Worm (Caenorhabditis elegans) whole organism, L3 larva: ENCODE results near the gene F47C12.8.
A peak's percentile ranks its signal among the peaks of the same experiment; 100 is the strongest.

Experiments
- R02D3.7 ChIP-seq: fragments of 150-350 bp; optimal IDR thresholded peaks from 2 replicates; lab custom pipeline; 2014; ENCODE audit warnings: missing biosample characterization, missing genetic modification characterization
- ZK546.5 ChIP-seq: sonication (generic microtip); optimal IDR thresholded peaks from 2 replicates; lab custom pipeline; 2017; ENCODE audit warnings: missing biosample characterization, missing genetic modification characterization
- aly-2 ChIP-seq: fragments of 150-350 bp; optimal IDR thresholded peaks from 2 replicates; lab custom pipeline; 2014; ENCODE audit warnings: missing biosample characterization, missing genetic modification characterization
- ama-1 ChIP-seq: fragments of 150-350 bp; optimal IDR thresholded peaks from 2 replicates; lab custom pipeline; 2018
- ceh-16 ChIP-seq: sonication (generic microtip); optimal IDR thresholded peaks from 2 replicates; lab custom pipeline; 2017; ENCODE audit warnings: missing biosample characterization, missing genetic modification characterization
- ceh-28 ChIP-seq: fragments of 150-350 bp; optimal IDR thresholded peaks from 2 replicates; lab custom pipeline; 2014; ENCODE audit warnings: missing biosample characterization, missing genetic modification reagents, missing genetic modification characterization
- ceh-9 ChIP-seq: sonication (generic microtip); optimal IDR thresholded peaks from 2 replicates; lab custom pipeline; 2018; ENCODE audit warnings: missing biosample characterization, missing genetic modification characterization
- daf-12 ChIP-seq: fragments of 150-350 bp; optimal IDR thresholded peaks from 2 replicates; lab custom pipeline; 2014; ENCODE audit warnings: missing biosample characterization, missing genetic modification reagents, missing genetic modification characterization
- egl-5 ChIP-seq: fragments of 150-350 bp; optimal IDR thresholded peaks from 2 replicates; lab custom pipeline; 2017; ENCODE audit warnings: missing biosample characterization, missing genetic modification reagents, missing genetic modification characterization, inconsistent platforms
- elt-1 ChIP-seq: fragments of 150-350 bp; optimal IDR thresholded peaks from 2 replicates; lab custom pipeline; 2014; ENCODE audit warnings: missing biosample characterization, missing genetic modification characterization
- elt-2 ChIP-seq: sonication (generic microtip); optimal IDR thresholded peaks from 2 replicates; lab custom pipeline; 2016; ENCODE audit warnings: missing genetic modification reagents, mild to moderate bottlenecking, missing genetic modification characterization, missing compliant biosample characterization
- elt-3 ChIP-seq, 3 experiments: fragments of 150-350 bp in 1 of 3; sonication (generic microtip) in 2 of 3; optimal IDR thresholded peaks; 2 replicates in 2 of 3; 4 replicates in 1 of 3; lab custom pipeline; 2014 to 2017; ENCODE audit warnings: missing biosample characterization in 3 of 3, missing genetic modification characterization in 3 of 3
- fkh-2 ChIP-seq: fragments of 150-350 bp; optimal IDR thresholded peaks from 2 replicates; lab custom pipeline; 2014; ENCODE audit warnings: missing biosample characterization, missing genetic modification reagents, missing genetic modification characterization
- fos-1 ChIP-seq: fragments of 150-350 bp; optimal IDR thresholded peaks from 2 replicates; lab custom pipeline; 2014; ENCODE audit warnings: missing biosample characterization, missing genetic modification characterization
- hmg-11 ChIP-seq: sonication (generic microtip); optimal IDR thresholded peaks from 2 replicates; lab custom pipeline; 2016; ENCODE audit warnings: missing genetic modification characterization, missing compliant biosample characterization
- jun-1 ChIP-seq: fragments of 150-350 bp; optimal IDR thresholded peaks from 2 replicates; lab custom pipeline; 2014; ENCODE audit warnings: missing biosample characterization, missing genetic modification reagents, missing genetic modification characterization
- lin-15B ChIP-seq: fragments of 150-350 bp; optimal IDR thresholded peaks from 2 replicates; lab custom pipeline; 2014; ENCODE audit warnings: missing biosample characterization, missing genetic modification characterization
- lin-39 ChIP-seq: fragments of 150-350 bp; optimal IDR thresholded peaks from 2 replicates; lab custom pipeline; 2018; ENCODE audit warnings: missing biosample characterization, missing genetic modification reagents, missing genetic modification characterization
- lsy-12 ChIP-seq: sonication (generic microtip); optimal IDR thresholded peaks from 2 replicates; lab custom pipeline; 2016; ENCODE audit warnings: mild to moderate bottlenecking, missing genetic modification characterization, missing compliant biosample characterization
- mdl-1 ChIP-seq: fragments of 150-350 bp; optimal IDR thresholded peaks from 2 replicates; lab custom pipeline; 2014; ENCODE audit warnings: missing biosample characterization, missing genetic modification characterization
- mml-1 ChIP-seq: fragments of 150-350 bp; sonication (generic microtip); optimal IDR thresholded peaks from 3 replicates; lab custom pipeline; 2014; ENCODE audit warnings: missing biosample characterization, missing genetic modification characterization
- nfya-1 ChIP-seq: sonication (generic microtip); optimal IDR thresholded peaks from 2 replicates; lab custom pipeline; 2017; ENCODE audit warnings: missing genetic modification characterization, mild to moderate bottlenecking, missing compliant biosample characterization, antibody characterized with exemption, moderate library complexity; ENCODE audit not compliant: insufficient read depth
- nhr-23 ChIP-seq: fragments of 150-350 bp; optimal IDR thresholded peaks from 2 replicates; lab custom pipeline; 2014; ENCODE audit warnings: missing biosample characterization, missing genetic modification reagents, missing genetic modification characterization
- nhr-237 ChIP-seq: fragments of 150-350 bp; optimal IDR thresholded peaks from 2 replicates; lab custom pipeline; 2014; ENCODE audit warnings: missing biosample characterization, missing genetic modification characterization
- nhr-25 ChIP-seq: sonication (generic microtip); optimal IDR thresholded peaks from 2 replicates; lab custom pipeline; 2017; ENCODE audit warnings: missing biosample characterization, missing genetic modification characterization
- nhr-43 ChIP-seq: sonication (generic microtip); optimal IDR thresholded peaks from 2 replicates; lab custom pipeline; 2016; ENCODE audit warnings: mild to moderate bottlenecking, missing genetic modification characterization, missing compliant biosample characterization; ENCODE audit not compliant: poor library complexity, severe bottlenecking
- nhr-67 ChIP-seq: fragments of 150-350 bp; optimal IDR thresholded peaks from 2 replicates; lab custom pipeline; 2014; ENCODE audit warnings: missing biosample characterization, missing genetic modification characterization
- nhr-77 ChIP-seq: fragments of 150-350 bp; optimal IDR thresholded peaks from 2 replicates; lab custom pipeline; 2014; ENCODE audit warnings: missing biosample characterization, missing genetic modification characterization
- pha-4 ChIP-seq: fragments of 150-350 bp; optimal IDR thresholded peaks from 2 replicates; lab custom pipeline; 2014; ENCODE audit warnings: missing biosample characterization, missing genetic modification reagents, missing genetic modification characterization
- pqm-1 ChIP-seq: fragments of 150-350 bp; optimal IDR thresholded peaks from 2 replicates; lab custom pipeline; 2017; ENCODE audit warnings: missing biosample characterization, missing genetic modification characterization, inconsistent platforms
- sea-2 ChIP-seq: fragments of 150-350 bp; sonication (generic microtip); optimal IDR thresholded peaks from 4 replicates; lab custom pipeline; 2014; ENCODE audit warnings: missing biosample characterization, missing genetic modification reagents, missing genetic modification characterization
- skn-1 ChIP-seq: fragments of 150-350 bp; optimal IDR thresholded peaks from 2 replicates; lab custom pipeline; 2014; ENCODE audit warnings: missing biosample characterization, missing genetic modification characterization
- snpc-4 ChIP-seq: fragments of 150-350 bp; optimal IDR thresholded peaks from 2 replicates; lab custom pipeline; 2014; ENCODE audit warnings: missing biosample characterization, missing genetic modification characterization
- tbx-2 ChIP-seq: sonication (generic microtip); optimal IDR thresholded peaks from 2 replicates; lab custom pipeline; 2016; ENCODE audit warnings: mild to moderate bottlenecking, missing genetic modification characterization, missing compliant biosample characterization
- unc-39 ChIP-seq: sonication (generic microtip); optimal IDR thresholded peaks from 4 replicates; lab custom pipeline; 2017; ENCODE audit warnings: missing biosample characterization, missing genetic modification characterization
- zag-1 ChIP-seq: fragments of 150-350 bp; optimal IDR thresholded peaks from 2 replicates; lab custom pipeline; 2014; ENCODE audit warnings: missing biosample characterization, missing genetic modification characterization
- ztf-4 ChIP-seq: fragments of 150-350 bp; optimal IDR thresholded peaks from 2 replicates; lab custom pipeline; 2014; ENCODE audit warnings: missing biosample characterization, missing genetic modification characterization

Gene F47C12.8

ce11 chrIV:4027106-4027888, 28.9 kb upstream of the F47C12.8 start:
- TF ChIP-seq nhr-67 (tag; lab: Kevin White, UChicago): no peak
- no peak for TF ChIP-seq lsy-12 (tag; lab: Kevin White, UChicago)
- peak; percentile 4 for TF ChIP-seq pqm-1 (tag; lab: Kevin White, UChicago)
- no peak for TF ChIP-seq elt-3 (tag; optimal IDR thresholded peaks at IDR 0.05; lab: Kevin White, UChicago)
- TF ChIP-seq aly-2: no peak
- no peak for TF ChIP-seq nhr-237 (tag; lab: Kevin White, UChicago)
- no peak for TF ChIP-seq unc-39 (tag; lab: Kevin White, UChicago)
- TF ChIP-seq lin-15B: no peak
- no peak for TF ChIP-seq nhr-43 (tag; lab: Kevin White, UChicago)
- TF ChIP-seq sea-2 (GFP tag; lab: Kevin White, UChicago): no peak
- no peak for TF ChIP-seq lin-39
- no peak for TF ChIP-seq nhr-23 (tag; lab: Kevin White, UChicago)
- TF ChIP-seq elt-2: peak; percentile 68
- TF ChIP-seq mml-1 (tag; lab: Kevin White, UChicago): no peak
- TF ChIP-seq hmg-11: no peak
- no peak for TF ChIP-seq fos-1 (tag; lab: Kevin White, UChicago)
- TF ChIP-seq jun-1: peak; percentile 34
- no peak for TF ChIP-seq ZK546.5 (tag; lab: Kevin White, UChicago)
- TF ChIP-seq, all 47 proteins: peak for 3

ce11 chrIV:4025923-4026322, 27.5 kb upstream of the F47C12.8 start:
- TF ChIP-seq nhr-23 (tag; lab: Kevin White, UChicago) (peak; percentile 21), zag-1 (tag; lab: Kevin White, UChicago) (no peak), pqm-1 (tag; lab: Kevin White, UChicago) (peak; percentile 35), fkh-2 (no peak), snpc-4 (tag; lab: Kevin White, UChicago) (peak; percentile 31), ztf-4 (no peak), daf-12 (tag; lab: Kevin White, UChicago) (no peak), lin-39 (peak; percentile 84), sea-2 (GFP tag; lab: Kevin White, UChicago) (no peak), egl-5 (tag; lab: Kevin White, UChicago) (peak; percentile 62), ceh-16 (tag; lab: Kevin White, UChicago) (no peak), nhr-43 (tag; lab: Kevin White, UChicago) (peak; percentile 83), skn-1 (tag; lab: Kevin White, UChicago) (peak; percentile 1), elt-1 (tag; lab: Kevin White, UChicago) (peak; percentile 3), tbx-2 (tag; lab: Kevin White, UChicago) (no peak), lsy-12 (tag; lab: Kevin White, UChicago) (peak; percentile 69), R02D3.7 (tag; lab: Kevin White, UChicago) (no peak), nfya-1 (peak; percentile 76), lin-15B (no peak), nhr-77 (tag; lab: Kevin White, UChicago) (no peak), nhr-25 (tag; lab: Kevin White, UChicago) (peak; percentile 81), mdl-1 (tag; lab: Kevin White, UChicago) (peak; percentile 92), jun-1 (peak; percentile 14), ama-1 (lab: Kevin White, UChicago) (peak; percentile 82), ZK546.5 (tag; lab: Kevin White, UChicago) (no peak), elt-2 (peak; percentile 32), pha-4 (peak; percentile 61), ceh-28 (tag; lab: Kevin White, UChicago) (no peak), fos-1 (tag; lab: Kevin White, UChicago) (no peak), ceh-9 (tag; lab: Kevin White, UChicago) (no peak)
- TF ChIP-seq, all 47 proteins: peak for 16
